Fruit fly (Drosophila melanogaster): Measurements from ENCODE around the gene Tsp26A.

DNA sequence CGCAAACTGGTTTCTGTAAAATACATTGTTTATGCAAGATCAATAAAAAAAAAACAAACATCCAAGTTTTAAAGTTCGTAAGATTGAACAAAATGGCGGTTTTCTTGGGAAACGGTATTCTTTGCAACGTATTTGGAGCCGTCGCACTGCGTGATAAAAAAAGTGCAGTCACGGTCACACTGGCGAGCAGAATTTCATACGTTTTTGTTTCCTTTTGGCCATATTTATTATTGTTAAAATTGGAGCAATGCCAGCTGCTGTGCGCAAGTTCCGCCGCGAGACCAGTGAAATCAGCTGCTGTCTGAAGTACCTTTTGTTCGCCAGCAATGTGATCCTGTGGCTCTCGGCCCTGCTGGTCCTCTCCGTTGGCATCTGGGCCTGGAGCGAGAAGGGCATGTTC, at the start of gene Tsp26A:
- TF ChIP-seq psq (optimal IDR thresholded peaks at IDR 0.05) (no peak), Sin3A (optimal IDR thresholded peaks at IDR 0.05) (no peak)

Data from Kc167 (cell line).